Fruit fly (Drosophila melanogaster): ENCODE measurements around the gene CG14325.

DNA sequence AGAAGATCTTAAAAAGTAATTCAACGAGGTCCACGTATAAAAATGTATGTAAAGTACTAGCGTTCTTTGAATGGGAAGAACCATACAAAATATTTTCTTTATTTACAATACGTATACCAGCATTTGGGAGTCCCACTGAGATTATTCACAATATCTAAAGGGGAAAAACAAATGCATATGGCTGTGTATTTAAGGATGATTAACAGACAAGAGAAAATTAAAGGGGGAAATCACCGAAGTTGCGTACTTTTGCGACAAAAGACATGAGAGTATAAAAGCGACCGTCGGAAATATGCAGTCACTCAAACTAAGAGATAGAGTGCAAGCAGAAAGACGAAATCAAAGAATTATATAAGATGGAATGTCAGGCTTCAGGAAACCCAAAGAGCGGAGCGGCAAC is 2.0 kb upstream of the CG14325 start, which contains the start of gene AttD:
- TF ChIP-seq gsb-n (tag; optimal IDR thresholded peaks at IDR 0.05) (no peak), NC2β (GFP tag; optimal IDR thresholded peaks at IDR 0.05) (no peak), Elba2 (GFP tag; optimal IDR thresholded peaks at IDR 0.05) (no peak), CG8478 (optimal IDR thresholded peaks at IDR 0.05) (no peak), ac (GFP tag; optimal IDR thresholded peaks at IDR 0.05) (no peak), pfk (GFP tag; optimal IDR thresholded peaks at IDR 0.05) (no peak), tx (GFP tag; optimal IDR thresholded peaks at IDR 0.05) (no peak), crp (GFP tag; optimal IDR thresholded peaks at IDR 0.05) (no peak), Sox100B (GFP tag; optimal IDR thresholded peaks at IDR 0.05) (no peak), dimm (GFP tag; IDR thresholded peaks at IDR 0.05) (no peak), H15 (GFP tag; IDR thresholded peaks at IDR 0.05) (no peak), CG2199 (GFP tag; IDR thresholded peaks at IDR 0.05) (no peak), bigmax (GFP tag; optimal IDR thresholded peaks at IDR 0.05) (no peak)
